Worm (Caenorhabditis elegans) whole organism, young adult: ENCODE results near the gene W07G1.7.

Source experiments
- B0019.2 ChIP-seq: fragments of 200-800 bp; sonication (Bioruptor generic); conservative IDR thresholded peaks from 2 replicates; pipeline ENCODE4 v1.3.6; 2022; ENCODE audit warnings: missing genetic modification reagents, missing genetic modification characterization, missing compliant biosample characterization
- B0261.1 ChIP-seq: sonication (generic microtip); optimal IDR thresholded peaks from 2 replicates; lab custom pipeline; 2016; ENCODE audit warnings: mild to moderate bottlenecking, missing genetic modification characterization, moderate library complexity, missing compliant biosample characterization
- B0336.3 ChIP-seq: fragments of 200-800 bp; sonication (Bioruptor generic); IDR thresholded peaks from 2 replicates; pipeline ENCODE4 v1.3.6; 2022; ENCODE audit warnings: missing genetic modification characterization, missing compliant biosample characterization
- C06A6.2 ChIP-seq: fragments of 200-800 bp; sonication (Bioruptor generic); conservative IDR thresholded peaks from 2 replicates; pipeline ENCODE4 v1.3.6; 2022; ENCODE audit warnings: missing genetic modification characterization, missing compliant biosample characterization
- F22D6.2 ChIP-seq: sonication (generic microtip); optimal IDR thresholded peaks from 2 replicates; lab custom pipeline; 2016; ENCODE audit warnings: mild to moderate bottlenecking, missing genetic modification characterization, missing compliant biosample characterization
- F33H1.4 ChIP-seq: fragments of 200-800 bp; sonication (Bioruptor generic); IDR thresholded peaks from 2 replicates; pipeline ENCODE4 v1.3.6; 2022; ENCODE audit warnings: missing genetic modification reagents, missing genetic modification characterization, missing compliant biosample characterization
- F39B2.1 ChIP-seq: fragments of 200-800 bp; sonication (Bioruptor generic); IDR thresholded peaks from 2 replicates; pipeline ENCODE4 v1.3.6; 2022; ENCODE audit warnings: missing genetic modification reagents, missing genetic modification characterization, missing compliant biosample characterization
- F49E8.2 ChIP-seq: sonication (generic microtip); optimal IDR thresholded peaks from 3 replicates; lab custom pipeline; 2017; ENCODE audit warnings: missing genetic modification characterization, mild to moderate bottlenecking, missing compliant biosample characterization, antibody characterized with exemption, moderate library complexity; ENCODE audit not compliant: insufficient read depth
- F57A8.1 ChIP-seq: fragments of 200-800 bp; sonication (Bioruptor generic); optimal IDR thresholded peaks from 2 replicates; lab custom pipeline; 2018; ENCODE audit warnings: mild to moderate bottlenecking, missing genetic modification characterization, moderate library complexity, missing compliant biosample characterization
- K12H6.12 ChIP-seq: fragments of 200-800 bp; sonication (Bioruptor generic); optimal IDR thresholded peaks from 2 replicates; lab custom pipeline; 2018; ENCODE audit warnings: mild to moderate bottlenecking, missing genetic modification characterization, missing compliant biosample characterization
- T07F8.4 ChIP-seq: sonication (generic microtip); optimal IDR thresholded peaks from 2 replicates; lab custom pipeline; 2016; ENCODE audit warnings: mild to moderate bottlenecking, missing genetic modification characterization, moderate library complexity, missing compliant biosample characterization
- Y56A3A.18 ChIP-seq: fragments of 200-800 bp; sonication (Bioruptor generic); IDR thresholded peaks from 2 replicates; pipeline ENCODE4 v1.3.6; 2022; ENCODE audit warnings: missing genetic modification reagents, missing genetic modification characterization, missing compliant biosample characterization
- Y95B8A.8 ChIP-seq: fragments of 200-800 bp; sonication (Bioruptor generic); IDR thresholded peaks from 2 replicates; pipeline ENCODE4 v1.3.6; 2022; ENCODE audit warnings: missing genetic modification reagents, missing genetic modification characterization, missing compliant biosample characterization
- ZK185.1 ChIP-seq: sonication (generic microtip); optimal IDR thresholded peaks from 2 replicates; lab custom pipeline; 2016; ENCODE audit warnings: mild to moderate bottlenecking, missing genetic modification characterization, missing compliant biosample characterization; ENCODE audit not compliant: poor library complexity, severe bottlenecking
- akir-1 ChIP-seq: fragments of 200-800 bp; sonication (Bioruptor generic); optimal IDR thresholded peaks from 2 replicates; lab custom pipeline; 2018; ENCODE audit warnings: mild to moderate bottlenecking, missing genetic modification characterization, moderate library complexity, missing compliant biosample characterization
- die-1 ChIP-seq: sonication (generic microtip); optimal IDR thresholded peaks from 2 replicates; lab custom pipeline; 2016; ENCODE audit warnings: missing genotype, mild to moderate bottlenecking, missing genetic modification characterization, missing compliant biosample characterization
- egl-44 ChIP-seq: fragments of 200-800 bp; sonication (Bioruptor generic); IDR thresholded peaks from 2 replicates; pipeline ENCODE4 v1.3.6; 2022; ENCODE audit warnings: missing genetic modification reagents, missing genetic modification characterization, missing compliant biosample characterization
- egrh-3 ChIP-seq: fragments of 200-800 bp; sonication (Bioruptor generic); IDR thresholded peaks from 2 replicates; pipeline ENCODE4 v1.3.6; 2022; ENCODE audit warnings: missing genetic modification reagents, missing genetic modification characterization, missing compliant biosample characterization
- fkh-3 ChIP-seq: sonication (generic microtip); optimal IDR thresholded peaks from 2 replicates; lab custom pipeline; 2016; ENCODE audit warnings: mild to moderate bottlenecking, missing genetic modification characterization, missing compliant biosample characterization
- gei-17 ChIP-seq: fragments of 200-800 bp; sonication (Bioruptor generic); optimal IDR thresholded peaks from 2 replicates; lab custom pipeline; 2018; ENCODE audit warnings: mild to moderate bottlenecking, missing genetic modification characterization, missing compliant biosample characterization
- him-1 ChIP-seq: sonication (generic microtip); optimal IDR thresholded peaks from 2 replicates; lab custom pipeline; 2016; ENCODE audit warnings: missing genotype, missing genetic modification reagents, missing genetic modification characterization, missing compliant biosample characterization
- lag-1 ChIP-seq: fragments of 200-800 bp; sonication (Bioruptor generic); IDR thresholded peaks from 2 replicates; pipeline ENCODE4 v1.3.6; 2022; ENCODE audit warnings: missing genetic modification reagents, missing genetic modification characterization, missing compliant biosample characterization
- lin-40 ChIP-seq: sonication (generic microtip); optimal IDR thresholded peaks from 2 replicates; lab custom pipeline; 2016; ENCODE audit warnings: missing genetic modification characterization, mild to moderate bottlenecking, missing compliant biosample characterization, missing genotype, missing genetic modification reagents
- mcd-1 ChIP-seq: fragments of 200-800 bp; sonication (Bioruptor generic); IDR thresholded peaks from 2 replicates; pipeline ENCODE4 v1.3.6; 2022; ENCODE audit warnings: missing genetic modification reagents, missing genetic modification characterization, missing compliant biosample characterization
- mes-4 ChIP-seq: sonication (generic microtip); optimal IDR thresholded peaks from 2 replicates; lab custom pipeline; 2016; ENCODE audit warnings: missing genotype, missing genetic modification characterization, missing compliant biosample characterization
- mxl-1 ChIP-seq: sonication (generic microtip); optimal IDR thresholded peaks from 2 replicates; lab custom pipeline; 2016; ENCODE audit warnings: missing genetic modification characterization, missing compliant biosample characterization
- nfya-1 ChIP-seq: sonication (generic microtip); optimal IDR thresholded peaks from 2 replicates; lab custom pipeline; 2017; ENCODE audit warnings: antibody characterized with exemption, missing compliant biosample characterization, missing genetic modification characterization, borderline replicate concordance; ENCODE audit not compliant: insufficient read depth
- nfyb-1 ChIP-seq: fragments of 200-800 bp; sonication (Bioruptor generic); IDR thresholded peaks from 2 replicates; pipeline ENCODE4 v1.3.6; 2022; ENCODE audit warnings: missing genetic modification reagents, missing genetic modification characterization, missing compliant biosample characterization
- nhr-179 ChIP-seq: sonication (generic microtip); optimal IDR thresholded peaks from 2 replicates; lab custom pipeline; 2016; ENCODE audit warnings: mild to moderate bottlenecking, missing genetic modification characterization, missing compliant biosample characterization
- nhr-80 ChIP-seq: sonication (generic microtip); optimal IDR thresholded peaks from 2 replicates; lab custom pipeline; 2016; ENCODE audit warnings: missing genetic modification characterization, missing compliant biosample characterization
- snpc-4 ChIP-seq, 5 experiments: fragments of 150-350 bp in 1 of 5; sonication (generic microtip) in 4 of 5; optimal IDR thresholded peaks; 2 replicates each; lab custom pipeline; 2014 to 2018; ENCODE audit warnings: missing genetic modification characterization in 5 of 5, missing biosample characterization in 3 of 5, antibody characterized with exemption in 2 of 5, mild to moderate bottlenecking in 2 of 5, missing compliant biosample characterization in 2 of 5, missing genotype in 2 of 5, moderate library complexity in 2 of 5, missing genetic modification reagents in 1 of 5
- sptf-2 ChIP-seq: fragments of 200-800 bp; sonication (Bioruptor generic); optimal IDR thresholded peaks from 2 replicates; lab custom pipeline; 2018; ENCODE audit warnings: mild to moderate bottlenecking, missing genetic modification characterization, missing compliant biosample characterization
- zfh-2 ChIP-seq: fragments of 200-800 bp; sonication (Bioruptor generic); conservative IDR thresholded peaks from 2 replicates; pipeline ENCODE4 v1.3.6; 2022; ENCODE audit warnings: missing genetic modification reagents, missing genetic modification characterization, missing compliant biosample characterization
- zim-3 ChIP-seq: sonication (generic microtip); optimal IDR thresholded peaks from 2 replicates; lab custom pipeline; 2017; ENCODE audit warnings: mild to moderate bottlenecking, missing genetic modification characterization, moderate library complexity, missing compliant biosample characterization
- ztf-22 ChIP-seq: fragments of 200-800 bp; sonication (Bioruptor generic); optimal IDR thresholded peaks from 2 replicates; lab custom pipeline; 2018; ENCODE audit warnings: mild to moderate bottlenecking, missing genetic modification characterization, moderate library complexity, missing compliant biosample characterization
- ztf-26 ChIP-seq: sonication (generic microtip); optimal IDR thresholded peaks from 2 replicates; lab custom pipeline; 2017; ENCODE audit warnings: missing genetic modification characterization, missing compliant biosample characterization
- ztf-6 ChIP-seq: fragments of 200-800 bp; sonication (Bioruptor generic); IDR thresholded peaks from 2 replicates; pipeline ENCODE4 v1.3.6; 2022; ENCODE audit warnings: missing genetic modification reagents, missing genetic modification characterization, missing compliant biosample characterization

Gene W07G1.7

ce11 chrII:13984551-13984950, 18.4 kb upstream of the W07G1.7 start, which contains the start of gene sre-47:
Gene sre-47, minus strand, starts transcription at chrII:13984651.
- TF ChIP-seq egl-44 (GFP tag; lab: Robert Waterston, UW) (no peak), B0019.2 (no peak), Y95B8A.8 (GFP tag; lab: Robert Waterston, UW) (no peak), gei-17 (GFP tag; lab: Kevin White, UChicago) (no peak), C06A6.2 (GFP tag; lab: Robert Waterston, UW) (no peak), nhr-179 (tag; lab: Kevin White, UChicago) (no peak), sptf-2 (no peak), snpc-4 (GFP tag; optimal IDR thresholded peaks at IDR 0.05; lab: Kevin White, UChicago) (no peak), snpc-4 (tag; optimal IDR thresholded peaks at IDR 0.05; lab: Kevin White, UChicago) (no peak), B0261.1 (tag; lab: Kevin White, UChicago) (no peak), K12H6.12 (no peak), zim-3 (tag; lab: Kevin White, UChicago) (no peak), mcd-1 (GFP tag; lab: Robert Waterston, UW) (no peak)

ce11 chrII:13982923-13983322, 16.8 kb upstream of the W07G1.7 start, which contains the start of the genes Y39G8B.13 and Y39G8B.10:
Gene Y39G8B.13, minus strand, starts transcription at chrII:13983047.
Gene Y39G8B.10, minus strand, starts transcription at chrII:13983115.
- no peak for TF ChIP-seq sptf-2
- no peak for TF ChIP-seq zim-3 (tag; lab: Kevin White, UChicago)
- TF ChIP-seq mes-4 (tag; lab: Kevin White, UChicago): no peak
- no peak for TF ChIP-seq F22D6.2
- no peak for TF ChIP-seq B0261.1 (tag; lab: Kevin White, UChicago)
- no peak for TF ChIP-seq nfyb-1 (GFP tag; lab: Robert Waterston, UW)

ce11 chrII:13982247-13982646, 16.1 kb upstream of the W07G1.7 start:
- TF ChIP-seq zfh-2 (peak; percentile 72; the same call in 1 of the 2 replicates), die-1 (tag; lab: Kevin White, UChicago) (no peak), egrh-3 (peak; percentile 79), lag-1 (GFP tag; lab: Robert Waterston, UW) (no peak)
- TF ChIP-seq, all 124 proteins: peak for 2

ce11 chrII:13981819-13982218, 15.7 kb upstream of the W07G1.7 start:
- TF ChIP-seq lin-40 (tag; lab: Kevin White, UChicago) (no peak), Y56A3A.18 (GFP tag; lab: Robert Waterston, UW) (no peak)

- TF ChIP-seq nhr-80 (tag; lab: Kevin White, UChicago): peak; percentile 25
- TF ChIP-seq ZK185.1 (tag; lab: Kevin White, UChicago): no peak
- TF ChIP-seq, all 124 proteins: peak for 1
Measured at ce11 chrII:13981097-13981496, 15.0 kb upstream of the W07G1.7 start, which contains the start of gene Y39G8B.9. Gene Y39G8B.9, plus strand, starts transcription at chrII:13981365.

- TF ChIP-seq F39B2.1 (GFP tag; lab: Robert Waterston, UW): no peak
- no peak for TF ChIP-seq fkh-3 (tag; lab: Kevin White, UChicago)
- no peak for TF ChIP-seq F57A8.1 (GFP tag; lab: Kevin White, UChicago)
- no peak for TF ChIP-seq ztf-26 (tag; lab: Kevin White, UChicago)
- no peak for TF ChIP-seq F49E8.2
- no peak for TF ChIP-seq mes-4 (tag; lab: Kevin White, UChicago)
- TF ChIP-seq akir-1: no peak
- no peak for TF ChIP-seq ztf-22 (GFP tag; lab: Kevin White, UChicago)
- TF ChIP-seq B0336.3 (GFP tag; lab: Robert Waterston, UW): no peak
- no peak for TF ChIP-seq mxl-1
- TF ChIP-seq sptf-2: no peak
- no peak for TF ChIP-seq nfya-1 (tag; lab: Kevin White, UChicago)
- TF ChIP-seq nhr-179 (tag; lab: Kevin White, UChicago): no peak
- TF ChIP-seq T07F8.4 (tag; lab: Kevin White, UChicago): no peak
- no peak for TF ChIP-seq ztf-6 (GFP tag; lab: Robert Waterston, UW)
- TF ChIP-seq F33H1.4: no peak
- TF ChIP-seq him-1 (tag; lab: Kevin White, UChicago): no peak
Measured at ce11 chrII:13979833-13980513, 13.8 kb upstream of the W07G1.7 start, which contains the start of gene sre-48. Gene sre-48, minus strand, starts transcription at chrII:13979883.
